Fruit fly (Drosophila melanogaster): ENCODE measurements around the gene CG4598.
A peak's percentile ranks its signal among the peaks of the same experiment; 100 is the strongest.

The CG4598 gene

DNA sequence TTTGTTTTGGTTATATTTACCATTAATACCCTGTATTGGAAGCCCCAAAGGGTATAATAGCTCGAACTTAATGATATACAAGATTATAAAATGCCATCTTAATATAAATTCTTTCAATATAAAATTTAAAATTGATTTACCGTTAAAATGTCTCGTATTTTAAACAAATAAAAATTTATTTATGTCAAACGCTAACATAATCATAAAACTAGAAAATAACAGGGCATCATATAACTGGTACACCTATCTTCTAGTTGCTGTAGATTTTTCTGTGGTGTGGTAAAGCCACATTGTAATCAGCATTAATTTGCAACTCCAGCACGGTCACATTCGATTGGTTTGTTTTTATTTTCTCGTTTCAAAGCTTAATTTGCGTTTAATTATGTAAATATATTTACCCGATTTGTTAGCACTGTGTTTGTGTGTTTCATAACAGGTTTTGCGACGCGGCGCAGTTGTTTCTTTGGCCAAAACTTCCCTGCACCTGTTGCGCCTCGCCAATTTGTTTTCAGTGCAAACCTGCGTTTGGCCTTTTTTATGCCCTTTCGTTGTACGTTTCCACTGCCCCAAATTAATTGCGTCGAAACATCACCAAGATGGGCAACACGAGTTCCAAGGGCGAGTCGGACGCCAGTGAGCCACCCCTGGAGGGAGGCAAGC lies 38.7 kb downstream of the CG4598 start, which contains the start of the genes CG4658 and CG5846 (continued):
- TF ChIP-seq Taf1 (GFP tag; IDR thresholded peaks at IDR 0.05) = peak; percentile 85
- TF ChIP-seq abd-A (tag; optimal IDR thresholded peaks at IDR 0.05) = no peak
- no peak for TF ChIP-seq CG15479 (GFP tag; optimal IDR thresholded peaks at IDR 0.05)
- TF ChIP-seq MBD-R2 (GFP tag; IDR thresholded peaks at IDR 0.05) = peak; percentile 92
- TF ChIP-seq PHDP (tag; optimal IDR thresholded peaks at IDR 0.05) = peak; percentile 97
- peak; percentile 44; the same call in 1 of the 3 replicates for TF ChIP-seq sr (GFP tag; IDR thresholded peaks at IDR 0.05)
- no peak for TF ChIP-seq btn (GFP tag; optimal IDR thresholded peaks at IDR 0.05)
- peak; percentile 78 for TF ChIP-seq Dip3 (GFP tag; optimal IDR thresholded peaks at IDR 0.05)
- TF ChIP-seq CG14050 (GFP tag; IDR thresholded peaks at IDR 0.05) = peak; percentile 90
- peak; percentile 63; the same call in 2 of the 3 replicates for TF ChIP-seq CG6175 (GFP tag; IDR thresholded peaks at IDR 0.05)
- TF ChIP-seq CG6813 (GFP tag; optimal IDR thresholded peaks at IDR 0.05) = peak; percentile 79
- TF ChIP-seq Myb (GFP tag; optimal IDR thresholded peaks at IDR 0.05) = peak; percentile 47
- peak; percentile 96 for TF ChIP-seq zfh1 (GFP tag; IDR thresholded peaks at IDR 0.05)
- peak; percentile 82 for TF ChIP-seq Camta (GFP tag; optimal IDR thresholded peaks at IDR 0.05)
- peak; percentile 89 for TF ChIP-seq CG15696 (tag; optimal IDR thresholded peaks at IDR 0.05)
- TF ChIP-seq CG31388 (GFP tag; optimal IDR thresholded peaks at IDR 0.05) = peak; percentile 77
- TF ChIP-seq en (GFP tag; optimal IDR thresholded peaks at IDR 0.05) = peak; percentile 13
- peak; percentile 87 for TF ChIP-seq wdn (GFP tag; IDR thresholded peaks at IDR 0.05)
- TF ChIP-seq crp (GFP tag; optimal IDR thresholded peaks at IDR 0.05) = peak in 1 of 2 experiments; percentile 60
- peak; percentile 77 for TF ChIP-seq CG10431 (GFP tag; optimal IDR thresholded peaks at IDR 0.05)
- TF ChIP-seq stwl (tag; optimal IDR thresholded peaks at IDR 0.05) = peak; percentile 64
- TF ChIP-seq Rx (GFP tag; IDR thresholded peaks at IDR 0.05) = peak; percentile 82
- peak; percentile 97 for TF ChIP-seq unpg (GFP tag; optimal IDR thresholded peaks at IDR 0.05)
- TF ChIP-seq phol (tag; optimal IDR thresholded peaks at IDR 0.05) = peak; percentile 96
- peak; percentile 98 for TF ChIP-seq Sox102F (GFP tag; optimal IDR thresholded peaks at IDR 0.05)
- no peak for TF ChIP-seq Lpt (GFP tag; optimal IDR thresholded peaks at IDR 0.05)
- no peak for TF ChIP-seq ftz-f1 (GFP tag; optimal IDR thresholded peaks at IDR 0.05)
- peak; percentile 82 for TF ChIP-seq twi (tag; optimal IDR thresholded peaks at IDR 0.05)
- TF ChIP-seq CG3726 (GFP tag; IDR thresholded peaks at IDR 0.05) = peak; percentile 94
- peak; percentile 95 for TF ChIP-seq slbo (GFP tag; IDR thresholded peaks at IDR 0.05)
- TF ChIP-seq Atf-2 (GFP tag; optimal IDR thresholded peaks at IDR 0.05) = peak; percentile 75
- peak; percentile 88 for TF ChIP-seq otp (GFP tag; IDR thresholded peaks at IDR 0.05)
- TF ChIP-seq exex (tag; optimal IDR thresholded peaks at IDR 0.05) = peak; percentile 82
- TF ChIP-seq CG4617 (GFP tag; optimal IDR thresholded peaks at IDR 0.05; ENCODE audit: borderline replicate concordance) = peak; percentile 92
- peak; percentile 89 for TF ChIP-seq CG7357 (GFP tag; IDR thresholded peaks at IDR 0.05)
- TF ChIP-seq CG10654 (GFP tag; optimal IDR thresholded peaks at IDR 0.05) = peak; percentile 93
- peak; percentile 88 for TF ChIP-seq Med (GFP tag)
- TF ChIP-seq HLH54F (GFP tag; optimal IDR thresholded peaks at IDR 0.05) = peak; percentile 75
- peak; percentile 71 for TF ChIP-seq CG1647 (GFP tag; optimal IDR thresholded peaks at IDR 0.05)
- peak; percentile 92 for TF ChIP-seq Meics (GFP tag; optimal IDR thresholded peaks at IDR 0.05)
- no peak for TF ChIP-seq h (optimal IDR thresholded peaks at IDR 0.05)
- no peak for TF ChIP-seq Kr (GFP tag; optimal IDR thresholded peaks at IDR 0.05)
- peak; percentile 87 for TF ChIP-seq gce (GFP tag; IDR thresholded peaks at IDR 0.05)
- TF ChIP-seq hbn (GFP tag; IDR thresholded peaks at IDR 0.05; ENCODE audit: partially characterized antibody) = no peak
- TF ChIP-seq nom (GFP tag; optimal IDR thresholded peaks at IDR 0.05) = peak; percentile 70
- TF ChIP-seq CG42726 (GFP tag; IDR thresholded peaks at IDR 0.05; ENCODE audit: partially characterized antibody) = no peak
- TF ChIP-seq CG12155 (GFP tag; optimal IDR thresholded peaks at IDR 0.05) = peak; percentile 92
- TF ChIP-seq HLHmδ (GFP tag; optimal IDR thresholded peaks at IDR 0.05) = no peak
- TF ChIP-seq slp2 (GFP tag; optimal IDR thresholded peaks at IDR 0.05) = peak; percentile 73
- peak; percentile 89 for TF ChIP-seq CG8290 (GFP tag; optimal IDR thresholded peaks at IDR 0.05)
- no peak for TF ChIP-seq CG8290 (tag; optimal IDR thresholded peaks at IDR 0.05)

Data from whole organism, embryonic.